Worm (Caenorhabditis elegans): ENCODE data around the gene klf-2.
A peak's percentile ranks its signal among the peaks of the same experiment; 100 is the strongest.

Gene klf-2

ce11 chrV:20682309-20682708 lies 3.2 kb upstream of the klf-2 start:
- no peak for TF ChIP-seq ztf-23 (GFP tag; IDR thresholded peaks at IDR 0.05)

ce11 chrV:20689481-20690039 lies 4.1 kb downstream of the klf-2 start, which contains the start of gene F53F8.3:
F53F8.3 (minus strand) TSS chrV:20689531.
- TF ChIP-seq T22C8.4 (GFP tag; IDR thresholded peaks at IDR 0.05): 0 out of 2 replicates have a peak, but pooled peaks have one; percentile 26
- no peak for TF ChIP-seq klf-2 (GFP tag; conservative IDR thresholded peaks at IDR 0.05)
- TF ChIP-seq tab-1 (GFP tag; IDR thresholded peaks at IDR 0.05): no peak
- no peak for TF ChIP-seq ztf-29 (GFP tag; IDR thresholded peaks at IDR 0.05)
- TF ChIP-seq ztf-23 (GFP tag; IDR thresholded peaks at IDR 0.05): no peak
- TF ChIP-seq flt-1 (GFP tag; IDR thresholded peaks at IDR 0.05): no peak
- TF ChIP-seq med-1 (GFP tag; optimal IDR thresholded peaks at IDR 0.05; ENCODE audit: insufficient read depth): no peak

ce11 chrV:20691585-20691984 lies 6.1 kb downstream of the klf-2 start, which contains the start of gene F53F8.4:
F53F8.4 (minus strand) TSS chrV:20691685.
- TF ChIP-seq flt-1 (GFP tag; IDR thresholded peaks at IDR 0.05) (no peak), med-1 (GFP tag; optimal IDR thresholded peaks at IDR 0.05; ENCODE audit: insufficient read depth) (no peak), klf-2 (GFP tag; conservative IDR thresholded peaks at IDR 0.05) (no peak), cog-1 (tag; optimal IDR thresholded peaks at IDR 0.05) (no peak), ztf-23 (GFP tag; IDR thresholded peaks at IDR 0.05) (no peak), tab-1 (GFP tag; IDR thresholded peaks at IDR 0.05) (no peak), ztf-29 (GFP tag; IDR thresholded peaks at IDR 0.05) (no peak), ref-1 (GFP tag; conservative IDR thresholded peaks at IDR 0.05) (no peak), T22C8.4 (GFP tag; IDR thresholded peaks at IDR 0.05) (no peak)

- TF ChIP-seq klf-2 (GFP tag; conservative IDR thresholded peaks at IDR 0.05): no peak
- TF ChIP-seq flt-1 (GFP tag; IDR thresholded peaks at IDR 0.05): no peak
- TF ChIP-seq ztf-23 (GFP tag; IDR thresholded peaks at IDR 0.05): no peak
- no peak for TF ChIP-seq ztf-29 (GFP tag; IDR thresholded peaks at IDR 0.05)
- no peak for TF ChIP-seq med-1 (GFP tag; optimal IDR thresholded peaks at IDR 0.05; ENCODE audit: insufficient read depth)
- no peak for TF ChIP-seq tab-1 (GFP tag; IDR thresholded peaks at IDR 0.05)
- no peak for TF ChIP-seq cog-1 (tag; optimal IDR thresholded peaks at IDR 0.05)
- no peak for TF ChIP-seq ref-1 (GFP tag; conservative IDR thresholded peaks at IDR 0.05)
- TF ChIP-seq T22C8.4 (GFP tag; IDR thresholded peaks at IDR 0.05): no peak
Measured at ce11 chrV:20692903-20693302, 7.4 kb downstream of the klf-2 start.

- TF ChIP-seq ztf-23 (GFP tag; IDR thresholded peaks at IDR 0.05): 0 out of 2 replicates have a peak, but pooled peaks have one; percentile 68
- TF ChIP-seq tab-1 (GFP tag; IDR thresholded peaks at IDR 0.05): peak; percentile 80
- no peak for TF ChIP-seq cog-1 (tag; optimal IDR thresholded peaks at IDR 0.05)
- peak; percentile 42; the same call in 1 of the 2 replicates for TF ChIP-seq ref-1 (GFP tag; conservative IDR thresholded peaks at IDR 0.05)
- peak; percentile 71 for TF ChIP-seq klf-2 (GFP tag; conservative IDR thresholded peaks at IDR 0.05)
- TF ChIP-seq ztf-29 (GFP tag; IDR thresholded peaks at IDR 0.05): 0 out of 2 replicates have a peak, but pooled peaks have one; percentile 37
- TF ChIP-seq flt-1 (GFP tag; IDR thresholded peaks at IDR 0.05): peak; percentile 86
- TF ChIP-seq med-1 (GFP tag; optimal IDR thresholded peaks at IDR 0.05; ENCODE audit: insufficient read depth): peak; percentile 46
- TF ChIP-seq T22C8.4 (GFP tag; IDR thresholded peaks at IDR 0.05): peak; percentile 60
Measured at ce11 chrV:20693968-20694367, 8.5 kb downstream of the klf-2 start.

- TF ChIP-seq ztf-23 (GFP tag; IDR thresholded peaks at IDR 0.05): no peak
Measured at ce11 chrV:20698266-20698665, 12.8 kb downstream of the klf-2 start, which contains the start of gene F53F8.7. F53F8.7 (minus strand) TSS chrV:20698366.

ce11 chrV:20703998-20704572 lies 18.6 kb downstream of the klf-2 start, which contains the start of the genes F53F8.5 and F53F8.6:
F53F8.5 (minus strand) TSS chrV:20704049.
F53F8.6 (plus strand) TSS chrV:20704227.
- TF ChIP-seq klf-2 (GFP tag; conservative IDR thresholded peaks at IDR 0.05) (no peak), flt-1 (GFP tag; IDR thresholded peaks at IDR 0.05) (0 out of 2 replicates have a peak, but pooled peaks have one; percentile 19), cog-1 (tag; optimal IDR thresholded peaks at IDR 0.05) (no peak), T22C8.4 (GFP tag; IDR thresholded peaks at IDR 0.05) (no peak)

- TF ChIP-seq flt-1 (GFP tag; IDR thresholded peaks at IDR 0.05): 0 out of 2 replicates have a peak, but pooled peaks have one; percentile 28
- TF ChIP-seq tab-1 (GFP tag; IDR thresholded peaks at IDR 0.05): 0 out of 2 replicates have a peak, but pooled peaks have one; percentile 54
Measured at ce11 chrV:20705125-20705524, 19.6 kb downstream of the klf-2 start.

- TF ChIP-seq tab-1 (GFP tag; IDR thresholded peaks at IDR 0.05): no peak
- no peak for TF ChIP-seq ztf-29 (GFP tag; IDR thresholded peaks at IDR 0.05)
- TF ChIP-seq ztf-23 (GFP tag; IDR thresholded peaks at IDR 0.05): no peak
- no peak for TF ChIP-seq med-1 (GFP tag; optimal IDR thresholded peaks at IDR 0.05; ENCODE audit: insufficient read depth)
- no peak for TF ChIP-seq T22C8.4 (GFP tag; IDR thresholded peaks at IDR 0.05)
Measured at ce11 chrV:20710156-20710555, 24.7 kb downstream of the klf-2 start.

- TF ChIP-seq med-1 (GFP tag; optimal IDR thresholded peaks at IDR 0.05; ENCODE audit: insufficient read depth) (no peak), ztf-29 (GFP tag; IDR thresholded peaks at IDR 0.05) (no peak), ztf-23 (GFP tag; IDR thresholded peaks at IDR 0.05) (no peak), tab-1 (GFP tag; IDR thresholded peaks at IDR 0.05) (no peak), T22C8.4 (GFP tag; IDR thresholded peaks at IDR 0.05) (no peak), cog-1 (tag; optimal IDR thresholded peaks at IDR 0.05) (no peak), flt-1 (GFP tag; IDR thresholded peaks at IDR 0.05) (no peak), ref-1 (GFP tag; conservative IDR thresholded peaks at IDR 0.05) (no peak), klf-2 (GFP tag; conservative IDR thresholded peaks at IDR 0.05) (no peak)
Measured at ce11 chrV:20710642-20711041, 25.2 kb downstream of the klf-2 start.
